Fruit fly (Drosophila melanogaster): ENCODE data around the gene TwdlM.

DNA sequence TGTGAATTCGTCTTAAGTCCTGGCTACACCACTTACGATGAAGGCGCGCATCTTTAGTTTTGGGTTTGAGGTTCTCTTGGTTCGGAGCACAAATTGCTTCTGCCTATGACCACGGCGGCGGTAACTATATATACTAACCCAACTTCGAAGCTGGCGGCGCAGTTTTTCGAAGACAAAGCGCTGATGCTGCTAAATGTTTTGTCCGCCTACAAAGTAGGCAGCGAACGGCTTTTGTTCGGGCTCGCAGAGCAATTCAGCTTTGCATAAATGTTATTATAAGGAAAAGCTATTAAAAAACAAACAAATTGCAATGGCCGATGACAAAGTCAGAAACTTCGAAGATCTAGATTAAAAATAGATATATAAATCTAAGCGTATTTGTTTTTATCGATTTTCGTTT lies 6.6 kb downstream of the TwdlM start, which contains the start of gene TwdlL:
- no peak for TF ChIP-seq CG6854 (GFP tag; optimal IDR thresholded peaks at IDR 0.05)
- TF ChIP-seq Hr39 (GFP tag; optimal IDR thresholded peaks at IDR 0.05) = no peak
- TF ChIP-seq salr (GFP tag; optimal IDR thresholded peaks at IDR 0.05) = no peak

Measured in whole organism, prepupa.